Worm (Caenorhabditis elegans) whole organism, mixed stage, embryonic: Measurements from ENCODE around the gene mdt-26.

Source experiments
- M03D4.4 ChIP-seq: sonication (generic microtip); optimal IDR thresholded peaks from 2 replicates; lab custom pipeline; 2017; ENCODE audit warnings: mild to moderate bottlenecking, missing genetic modification characterization, missing compliant biosample characterization
- blmp-1 ChIP-seq: fragments of 150-350 bp; optimal IDR thresholded peaks from 2 replicates; lab custom pipeline; 2014; ENCODE audit warnings: missing biosample characterization, missing genetic modification characterization
- ceh-39 ChIP-seq: fragments of 150-350 bp; optimal IDR thresholded peaks from 2 replicates; lab custom pipeline; 2014; ENCODE audit warnings: missing biosample characterization, missing genetic modification characterization
- ceh-43 ChIP-seq: fragments of 200-800 bp; sonication (Bioruptor generic); optimal IDR thresholded peaks from 2 replicates; lab custom pipeline; 2018; ENCODE audit warnings: mild to moderate bottlenecking, missing genetic modification characterization, moderate library complexity, missing compliant biosample characterization
- ces-1 ChIP-seq: fragments of 150-350 bp; optimal IDR thresholded peaks from 2 replicates; lab custom pipeline; 2014; ENCODE audit warnings: missing biosample characterization, missing genetic modification reagents, missing genetic modification characterization
- cnd-1 ChIP-seq: fragments of 200-800 bp; sonication (Bioruptor generic); optimal IDR thresholded peaks from 2 replicates; lab custom pipeline; 2018; ENCODE audit warnings: mild to moderate bottlenecking, missing genetic modification characterization, missing compliant biosample characterization
- drap-1 ChIP-seq: fragments of 200-800 bp; sonication (Bioruptor generic); optimal IDR thresholded peaks from 3 replicates; lab custom pipeline; 2018; ENCODE audit warnings: mild to moderate bottlenecking, missing genetic modification characterization, missing compliant biosample characterization
- elt-1 ChIP-seq: sonication (generic microtip); optimal IDR thresholded peaks from 2 replicates; lab custom pipeline; 2017; ENCODE audit warnings: missing genetic modification characterization, mild to moderate bottlenecking, missing compliant biosample characterization, antibody characterized with exemption, moderate library complexity, borderline replicate concordance; ENCODE audit not compliant: insufficient read depth
- elt-3 ChIP-seq: fragments of 150-350 bp; optimal IDR thresholded peaks from 2 replicates; lab custom pipeline; 2014; ENCODE audit warnings: missing biosample characterization, missing genetic modification characterization
- flh-1 ChIP-seq: fragments of 200-800 bp; sonication (Bioruptor generic); optimal IDR thresholded peaks from 2 replicates; lab custom pipeline; 2018; ENCODE audit warnings: mild to moderate bottlenecking, missing genetic modification characterization, moderate library complexity, missing compliant biosample characterization
- ham-2 ChIP-seq: fragments of 200-800 bp; sonication (Bioruptor generic); optimal IDR thresholded peaks from 2 replicates; lab custom pipeline; 2018; ENCODE audit warnings: mild to moderate bottlenecking, missing genetic modification characterization, missing compliant biosample characterization
- hlh-1 ChIP-seq: fragments of 150-350 bp; optimal IDR thresholded peaks from 2 replicates; lab custom pipeline; 2014; ENCODE audit warnings: missing biosample characterization, missing genetic modification reagents, missing genetic modification characterization
- lin-13 ChIP-seq: fragments of 150-350 bp; optimal IDR thresholded peaks from 2 replicates; lab custom pipeline; 2014; ENCODE audit warnings: missing biosample characterization, missing genetic modification characterization
- lin-32 ChIP-seq: fragments of 200-800 bp; sonication (Bioruptor generic); optimal IDR thresholded peaks from 2 replicates; lab custom pipeline; 2018; ENCODE audit warnings: mild to moderate bottlenecking, missing genetic modification characterization, missing compliant biosample characterization
- lsy-2 ChIP-seq: fragments of 150-350 bp; optimal IDR thresholded peaks from 2 replicates; lab custom pipeline; 2014; ENCODE audit warnings: missing biosample characterization, missing genetic modification characterization
- mep-1 ChIP-seq: fragments of 150-350 bp; optimal IDR thresholded peaks from 2 replicates; lab custom pipeline; 2017; ENCODE audit warnings: missing biosample characterization, missing genetic modification reagents, missing genetic modification characterization, inconsistent platforms
- mls-2 ChIP-seq: sonication (generic microtip); optimal IDR thresholded peaks from 2 replicates; lab custom pipeline; 2016; ENCODE audit warnings: mild to moderate bottlenecking, missing genetic modification characterization, moderate library complexity, missing compliant biosample characterization
- nhr-12 ChIP-seq: fragments of 150-350 bp; optimal IDR thresholded peaks from 2 replicates; lab custom pipeline; 2014; ENCODE audit warnings: missing biosample characterization, missing genetic modification characterization
- nhr-2 ChIP-seq: fragments of 150-350 bp; optimal IDR thresholded peaks from 2 replicates; lab custom pipeline; 2014; ENCODE audit warnings: missing biosample characterization, missing genetic modification characterization
- nhr-237 ChIP-seq: fragments of 150-350 bp; optimal IDR thresholded peaks from 2 replicates; lab custom pipeline; 2014; ENCODE audit warnings: missing biosample characterization, missing genetic modification characterization
- nhr-28 ChIP-seq: fragments of 150-350 bp; optimal IDR thresholded peaks from 2 replicates; lab custom pipeline; 2014; ENCODE audit warnings: missing biosample characterization, missing genetic modification characterization
- nhr-76 ChIP-seq: sonication (generic microtip); optimal IDR thresholded peaks from 2 replicates; lab custom pipeline; 2017; ENCODE audit warnings: missing biosample characterization, missing genetic modification characterization
- pha-4 ChIP-seq: fragments of 150-350 bp; optimal IDR thresholded peaks from 2 replicates; lab custom pipeline; 2018; ENCODE audit warnings: missing biosample characterization, missing genetic modification reagents, missing genetic modification characterization
- sem-2 ChIP-seq: fragments of 200-800 bp; sonication (Bioruptor generic); optimal IDR thresholded peaks from 2 replicates; lab custom pipeline; 2018; ENCODE audit warnings: mild to moderate bottlenecking, missing genetic modification characterization, missing compliant biosample characterization
- snpc-4 ChIP-seq: fragments of 150-350 bp; optimal IDR thresholded peaks from 2 replicates; lab custom pipeline; 2014; ENCODE audit warnings: missing biosample characterization, missing genetic modification characterization
- sptf-1 ChIP-seq: sonication (generic microtip); optimal IDR thresholded peaks from 2 replicates; lab custom pipeline; 2017; ENCODE audit warnings: mild to moderate bottlenecking, missing genetic modification characterization, moderate library complexity, missing compliant biosample characterization
- tbx-8 ChIP-seq: fragments of 200-800 bp; sonication (Bioruptor generic); optimal IDR thresholded peaks from 2 replicates; lab custom pipeline; 2018; ENCODE audit warnings: mild to moderate bottlenecking, missing genetic modification characterization, moderate library complexity, missing compliant biosample characterization
- unc-39 ChIP-seq: fragments of 150-350 bp; optimal IDR thresholded peaks from 2 replicates; lab custom pipeline; 2014; ENCODE audit warnings: missing biosample characterization, missing genetic modification characterization
- unc-62 ChIP-seq: fragments of 150-350 bp; optimal IDR thresholded peaks from 2 replicates; lab custom pipeline; 2014; ENCODE audit warnings: missing biosample characterization, missing genetic modification reagents, missing genetic modification characterization
- zip-8 ChIP-seq: fragments of 150-350 bp; optimal IDR thresholded peaks from 2 replicates; lab custom pipeline; 2014; ENCODE audit warnings: missing biosample characterization, missing genetic modification characterization

The mdt-26 gene

DNA sequence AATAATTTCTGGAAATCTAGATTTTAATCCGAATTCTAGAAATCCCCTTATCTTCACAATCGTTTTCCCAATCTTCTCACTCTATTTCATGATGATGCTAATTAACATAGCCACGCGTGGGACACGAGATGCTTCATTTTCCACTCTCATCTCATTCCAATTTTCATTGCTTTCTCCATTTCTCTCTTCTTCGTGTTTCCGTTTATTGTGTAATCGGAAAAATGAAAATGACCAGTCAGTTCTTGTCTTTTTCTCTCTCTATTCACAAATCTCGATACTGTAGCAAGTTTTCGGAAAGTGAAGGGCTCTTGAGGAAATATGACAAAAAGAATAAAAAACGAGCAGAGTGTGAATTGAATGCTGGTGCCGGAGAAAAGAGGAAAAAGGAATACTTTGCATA is 43.5 kb downstream of the mdt-26 start:
- TF ChIP-seq cnd-1 (no peak), sem-2 (GFP tag; lab: Kevin White, UChicago) (no peak), ceh-39 (tag; lab: Kevin White, UChicago) (no peak), pha-4 (tag; lab: Kevin White, UChicago) (no peak), ces-1 (GFP tag; lab: Kevin White, UChicago) (peak; percentile 2), blmp-1 (tag; lab: Kevin White, UChicago) (no peak), unc-39 (tag; lab: Kevin White, UChicago) (no peak), elt-1 (tag; lab: Kevin White, UChicago) (peak; percentile 56)

DNA sequence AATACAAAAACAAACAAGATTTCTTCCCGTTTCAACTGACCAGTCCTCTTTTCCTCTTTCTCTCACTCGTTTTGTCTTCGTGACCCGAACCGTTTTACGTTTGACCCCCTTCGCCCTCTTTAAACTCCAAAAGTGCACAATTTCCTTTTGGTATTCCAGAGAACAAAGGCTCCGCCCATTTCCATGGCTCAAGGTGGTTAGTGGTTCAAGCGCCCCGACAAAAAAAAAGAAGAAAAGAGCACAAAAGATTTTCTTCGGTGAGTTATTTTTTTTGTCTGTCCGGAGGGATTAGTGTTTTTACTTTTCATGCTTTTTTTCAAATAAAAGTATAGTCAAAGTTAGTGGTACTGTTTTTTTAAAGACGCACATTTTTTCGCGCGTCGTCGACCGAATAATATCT is 46.6 kb downstream of the mdt-26 start, which contains the start of gene osta-2:
TSS of gene osta-2 (plus strand) at position 160 of the 400 bp plus-strand sequence.
- TF ChIP-seq blmp-1 (tag; lab: Kevin White, UChicago) = no peak

DNA sequence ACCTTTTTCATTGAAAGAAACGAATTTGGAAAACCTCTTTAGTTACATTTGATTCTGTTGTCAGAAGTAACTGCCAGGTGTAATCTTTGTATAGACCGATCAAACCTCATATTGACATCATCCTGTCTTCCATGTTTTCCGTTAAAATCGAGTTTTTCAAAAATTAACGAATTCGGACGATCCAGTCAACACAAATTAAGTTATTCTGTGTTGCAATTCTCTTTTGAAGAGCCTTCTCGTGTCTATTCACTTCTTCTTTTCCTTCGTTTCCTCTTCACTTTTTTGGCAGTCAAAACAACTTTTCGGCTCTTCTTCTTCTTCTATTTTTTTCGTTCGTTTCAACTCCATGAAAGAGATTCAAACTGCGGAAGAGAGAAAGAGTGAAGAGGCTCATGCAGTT is 47.2 kb downstream of the mdt-26 start:
- TF ChIP-seq ceh-43 (GFP tag; lab: Kevin White, UChicago) = no peak
- no peak for TF ChIP-seq flh-1 (GFP tag; lab: Kevin White, UChicago)
- no peak for TF ChIP-seq nhr-12 (tag; lab: Kevin White, UChicago)
- TF ChIP-seq tbx-8 = no peak
- TF ChIP-seq lin-32 = no peak
- TF ChIP-seq pha-4 (tag; lab: Kevin White, UChicago) = no peak
- no peak for TF ChIP-seq lsy-2 (tag; lab: Kevin White, UChicago)
- TF ChIP-seq ces-1 (GFP tag; lab: Kevin White, UChicago) = peak; percentile 89

DNA sequence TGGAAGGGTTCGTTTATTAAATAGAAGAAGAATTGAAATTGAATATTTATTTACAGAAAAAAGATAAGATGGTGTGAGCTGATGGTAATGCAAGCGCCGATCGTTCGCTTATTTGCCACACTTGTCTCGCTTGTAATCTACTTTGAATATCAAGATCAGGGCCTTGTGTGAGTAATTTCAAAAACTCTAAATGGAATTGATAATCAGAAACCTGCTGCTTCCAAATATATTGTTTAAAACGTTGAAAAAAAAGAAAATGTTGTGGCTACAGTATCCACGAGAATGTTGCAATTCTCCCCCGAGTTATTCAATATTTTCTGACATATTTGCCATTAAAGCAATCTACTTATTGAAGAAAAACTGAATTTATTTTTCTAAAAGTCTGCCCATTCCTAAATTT is 49.9 kb downstream of the mdt-26 start:
- TF ChIP-seq zip-8 (tag; lab: Kevin White, UChicago) (no peak), unc-62 (GFP tag; lab: Kevin White, UChicago) (no peak), lsy-2 (tag; lab: Kevin White, UChicago) (no peak), snpc-4 (tag; lab: Kevin White, UChicago) (no peak), nhr-2 (tag; lab: Kevin White, UChicago) (no peak), nhr-76 (tag; lab: Kevin White, UChicago) (no peak), mep-1 (tag; lab: Kevin White, UChicago) (no peak), mls-2 (tag; lab: Kevin White, UChicago) (no peak), sem-2 (GFP tag; lab: Kevin White, UChicago) (no peak), lin-13 (tag; lab: Kevin White, UChicago) (no peak), elt-3 (tag; lab: Kevin White, UChicago) (no peak), ham-2 (no peak), hlh-1 (tag; lab: Kevin White, UChicago) (no peak), elt-1 (tag; lab: Kevin White, UChicago) (no peak), nhr-28 (tag; lab: Kevin White, UChicago) (no peak), blmp-1 (tag; lab: Kevin White, UChicago) (no peak), cnd-1 (no peak)

DNA sequence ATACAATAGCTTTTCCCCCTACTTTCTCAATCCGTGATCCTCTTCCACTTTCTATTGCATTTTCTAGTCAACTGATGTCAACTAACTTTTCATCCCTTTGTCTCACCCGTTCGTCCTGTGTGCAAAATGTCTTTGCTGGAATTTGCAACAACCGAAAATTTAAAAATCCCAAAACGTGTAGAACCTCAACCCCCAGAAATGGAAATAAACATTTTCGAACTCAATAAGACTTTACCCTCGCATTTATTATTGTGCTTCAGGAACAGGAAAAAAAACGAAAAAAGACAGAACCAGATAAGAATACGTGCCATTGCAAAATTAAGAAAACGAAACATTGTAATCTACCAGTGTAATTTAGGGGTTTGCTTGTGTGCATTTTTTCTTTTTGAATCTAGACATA is 51.1 kb downstream of the mdt-26 start:
- peak; percentile 23 for TF ChIP-seq elt-3 (tag; lab: Kevin White, UChicago)
- no peak for TF ChIP-seq tbx-8
- TF ChIP-seq drap-1 = no peak
- no peak for TF ChIP-seq nhr-76 (tag; lab: Kevin White, UChicago)
- TF ChIP-seq, all 35 proteins: peak for 1

DNA sequence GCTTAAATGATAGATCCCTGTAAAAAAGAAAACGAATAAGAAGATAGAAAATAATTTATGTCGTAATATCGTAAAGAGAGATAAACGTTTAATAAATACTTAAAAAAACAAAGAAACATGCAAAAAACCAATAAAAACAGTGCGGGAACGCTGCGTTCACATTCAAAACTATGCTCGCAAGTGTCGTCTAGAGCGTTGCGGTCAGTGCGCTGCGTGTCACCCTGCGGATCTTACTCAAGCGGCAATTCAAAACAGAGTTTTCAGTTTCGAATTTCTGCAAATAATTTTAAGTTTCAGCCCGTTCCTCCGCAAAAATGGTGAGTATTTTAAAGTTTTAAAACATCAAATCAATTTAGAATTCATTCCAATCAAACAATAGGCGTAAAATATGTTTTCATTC is 53.8 kb downstream of the mdt-26 start, which contains the start of the genes tiar-1 and lelo-4:
TSS of gene tiar-1 (minus strand) at position 17 of the 400 bp plus-strand sequence.
TSS of gene lelo-4 (plus strand) at position 118 of the 400 bp plus-strand sequence.
- no peak for TF ChIP-seq flh-1 (GFP tag; lab: Kevin White, UChicago)
- peak; percentile 77 for TF ChIP-seq mep-1 (tag; lab: Kevin White, UChicago)
- peak; percentile 46 for TF ChIP-seq hlh-1 (tag; lab: Kevin White, UChicago)
- peak; percentile 35 for TF ChIP-seq sptf-1 (tag; lab: Kevin White, UChicago)
- TF ChIP-seq nhr-28 (tag; lab: Kevin White, UChicago) = no peak
- TF ChIP-seq pha-4 (tag; lab: Kevin White, UChicago) = peak; percentile 45
- TF ChIP-seq elt-1 (tag; lab: Kevin White, UChicago) = no peak
- TF ChIP-seq lsy-2 (tag; lab: Kevin White, UChicago) = peak; percentile 74
- peak; percentile 53 for TF ChIP-seq lin-13 (tag; lab: Kevin White, UChicago)
- peak; percentile 57 for TF ChIP-seq mls-2 (tag; lab: Kevin White, UChicago)
- TF ChIP-seq M03D4.4 (tag; lab: Kevin White, UChicago) = peak; percentile 7
- TF ChIP-seq ceh-39 (tag; lab: Kevin White, UChicago) = peak; percentile 47
- peak; percentile 49 for TF ChIP-seq nhr-237 (tag; lab: Kevin White, UChicago)
